Worm (Caenorhabditis elegans): ENCODE results near the gene fipr-8.

DNA sequence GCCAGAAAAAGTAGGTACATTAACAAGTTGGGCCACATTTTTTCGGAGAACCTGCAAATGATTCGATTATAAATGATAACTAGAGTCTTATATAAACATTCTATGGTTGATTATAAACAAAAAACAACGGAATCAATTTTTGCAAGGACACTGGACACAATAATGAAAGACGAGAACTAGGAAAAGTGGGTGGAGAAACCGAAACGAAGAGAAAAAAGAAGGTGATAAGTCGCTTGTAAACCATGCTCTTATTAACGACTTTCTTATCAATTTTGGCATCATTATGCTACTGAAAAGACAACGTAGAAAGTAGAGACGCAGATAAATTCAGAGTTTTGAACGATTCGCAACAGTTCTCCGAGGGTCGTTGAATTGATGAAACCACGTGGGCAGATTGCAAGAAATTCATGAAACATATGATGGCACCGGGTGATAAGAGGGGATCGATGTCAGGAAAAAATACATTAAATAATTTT is 49.6 kb downstream of the fipr-8 start, which contains the start of gene ZK856.5:
- TF ChIP-seq ama-1 (optimal IDR thresholded peaks at IDR 0.05) = no peak
- no peak for TF ChIP-seq ceh-13 (GFP tag; optimal IDR thresholded peaks at IDR 0.05)
- TF ChIP-seq flt-1 (GFP tag; IDR thresholded peaks at IDR 0.05) = no peak
- TF ChIP-seq hmg-4 (GFP tag; optimal IDR thresholded peaks at IDR 0.05) = no peak
- TF ChIP-seq F13C5.2 (tag; optimal IDR thresholded peaks at IDR 0.05) = no peak
- no peak for TF ChIP-seq ets-7 (tag; optimal IDR thresholded peaks at IDR 0.05)
- TF ChIP-seq hmbx-1 (tag; optimal IDR thresholded peaks at IDR 0.05) = no peak
